Worm (Caenorhabditis elegans) whole organism, young adult: ENCODE results near the gene ins-8.

Experiments
- F10E7.11 ChIP-seq: sonication (generic microtip); optimal IDR thresholded peaks from 2 replicates; lab custom pipeline; 2017; ENCODE audit warnings: mild to moderate bottlenecking, missing genetic modification characterization, moderate library complexity, missing compliant biosample characterization
- F49E8.2 ChIP-seq: sonication (generic microtip); optimal IDR thresholded peaks from 3 replicates; lab custom pipeline; 2017; ENCODE audit warnings: missing genetic modification characterization, mild to moderate bottlenecking, missing compliant biosample characterization, antibody characterized with exemption, moderate library complexity; ENCODE audit not compliant: insufficient read depth
- ama-1 ChIP-seq, 3 experiments: fragments of 150-350 bp in 1 of 3; sonication (generic microtip) in 2 of 3; optimal IDR thresholded peaks; 2 replicates each; lab custom pipeline; 2014 to 2018; ENCODE audit warnings: missing biosample characterization in 2 of 3, missing genetic modification characterization in 2 of 3, missing genetic modification reagents in 2 of 3
- let-526 ChIP-seq: fragments of 200-800 bp; sonication (Bioruptor generic); IDR thresholded peaks from 2 replicates; pipeline ENCODE4 v1.3.6; 2022; ENCODE audit warnings: missing genetic modification reagents, missing genetic modification characterization, missing compliant biosample characterization
- lsy-27 ChIP-seq: sonication (generic microtip); optimal IDR thresholded peaks from 2 replicates; lab custom pipeline; 2017; ENCODE audit warnings: missing genetic modification characterization, mild to moderate bottlenecking, missing compliant biosample characterization, antibody characterized with exemption, missing genotype, borderline replicate concordance; ENCODE audit not compliant: insufficient read depth
- mcd-1 ChIP-seq: fragments of 200-800 bp; sonication (Bioruptor generic); IDR thresholded peaks from 2 replicates; pipeline ENCODE4 v1.3.6; 2022; ENCODE audit warnings: missing genetic modification reagents, missing genetic modification characterization, missing compliant biosample characterization
- mes-4 ChIP-seq: sonication (generic microtip); optimal IDR thresholded peaks from 2 replicates; lab custom pipeline; 2016; ENCODE audit warnings: missing genotype, missing genetic modification characterization, missing compliant biosample characterization
- sdz-38 ChIP-seq: sonication (generic microtip); optimal IDR thresholded peaks from 2 replicates; lab custom pipeline; 2016; ENCODE audit warnings: missing genotype, missing genetic modification characterization, missing compliant biosample characterization
- snpc-1.3 ChIP-seq: sonication (generic microtip); optimal IDR thresholded peaks from 2 replicates; lab custom pipeline; 2017; ENCODE audit warnings: missing genetic modification characterization, mild to moderate bottlenecking, missing compliant biosample characterization, antibody characterized with exemption, moderate library complexity, missing genotype, missing genetic modification reagents; ENCODE audit not compliant: insufficient read depth
- xnd-1 ChIP-seq: sonication (generic microtip); optimal IDR thresholded peaks from 2 replicates; lab custom pipeline; 2016; ENCODE audit warnings: missing genotype, missing genetic modification reagents, missing genetic modification characterization, missing compliant biosample characterization
- ztf-26 ChIP-seq: sonication (generic microtip); optimal IDR thresholded peaks from 2 replicates; lab custom pipeline; 2017; ENCODE audit warnings: missing genetic modification characterization, missing compliant biosample characterization

DNA sequence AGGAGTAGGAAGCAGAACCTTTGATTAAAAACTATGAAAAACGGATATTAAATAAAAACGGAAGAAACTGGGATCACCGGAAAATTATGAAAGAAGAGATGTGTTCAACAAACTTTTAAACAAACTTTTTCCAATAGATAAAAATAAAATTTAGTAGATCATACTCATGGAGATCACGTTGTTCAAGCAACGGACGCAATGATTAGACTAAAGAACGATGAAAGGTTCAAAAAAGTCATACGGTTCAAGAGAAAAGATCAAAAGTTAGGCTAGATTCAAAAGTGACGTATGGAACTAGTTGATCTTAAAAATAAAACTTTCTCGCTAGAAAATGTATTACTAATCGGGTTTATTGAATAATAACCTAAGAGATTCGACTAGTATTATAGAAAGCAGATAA, 48.6 kb downstream of the ins-8 start:
- no peak for TF ChIP-seq snpc-1.3
- no peak for TF ChIP-seq mcd-1 (GFP tag; lab: Robert Waterston, UW)
- no peak for TF ChIP-seq ama-1 (optimal IDR thresholded peaks at IDR 0.05; lab: Kevin White, UChicago)
- no peak for TF ChIP-seq ama-1 (GFP tag; optimal IDR thresholded peaks at IDR 0.05; lab: Kevin White, UChicago)
- no peak for TF ChIP-seq sdz-38 (tag; lab: Kevin White, UChicago)
- TF ChIP-seq xnd-1 = no peak
- TF ChIP-seq lsy-27 (tag; lab: Kevin White, UChicago) = no peak
- TF ChIP-seq F49E8.2 (tag; lab: Kevin White, UChicago) = no peak
- no peak for TF ChIP-seq F10E7.11 (tag; lab: Kevin White, UChicago)
- TF ChIP-seq let-526 (GFP tag; lab: Robert Waterston, UW) = no peak
- no peak for TF ChIP-seq mes-4 (tag; lab: Kevin White, UChicago)
- TF ChIP-seq ztf-26 = no peak
